Fruit fly (Drosophila melanogaster) whole organism, adult: Measurements from ENCODE around the gene Gyc89Db.

Source experiments
- CG14711 ChIP-seq: fragments of 200-800 bp; sonication (Bioruptor generic); optimal IDR thresholded peaks from 2 replicates; lab custom pipeline; 2018; ENCODE audit warnings: missing biosample characterization, mild to moderate bottlenecking, missing genetic modification characterization, moderate library complexity
- CG33017 ChIP-seq: fragments of 200-800 bp; sonication (Bioruptor generic); optimal IDR thresholded peaks from 2 replicates; lab custom pipeline; 2018; ENCODE audit warnings: missing biosample characterization, mild to moderate bottlenecking, missing genetic modification characterization, moderate library complexity
- CG7101 ChIP-seq: fragments of 200-800 bp; sonication (Bioruptor generic); optimal IDR thresholded peaks from 2 replicates; lab custom pipeline; 2018; ENCODE audit warnings: missing biosample characterization, mild to moderate bottlenecking, missing genetic modification characterization, moderate library complexity
- Mnt ChIP-seq: fragments of 200-800 bp; sonication (Bioruptor generic); optimal IDR thresholded peaks from 2 replicates; lab custom pipeline; 2016; ENCODE audit warnings: missing biosample characterization, mild to moderate bottlenecking, missing genetic modification characterization
- pad ChIP-seq: fragments of 200-800 bp; sonication (Bioruptor generic); optimal IDR thresholded peaks from 3 replicates; lab custom pipeline; 2017; ENCODE audit warnings: missing biosample characterization, missing genetic modification characterization, mild to moderate bottlenecking, moderate library complexity, missing genetic modification reagents
- toe ChIP-seq: fragments of 200-800 bp; sonication (Bioruptor generic); optimal IDR thresholded peaks from 2 replicates; lab custom pipeline; 2016; ENCODE audit warnings: missing biosample characterization, missing genetic modification characterization

- TF ChIP-seq Mnt (GFP tag; lab: Kevin White, UChicago), result no peak
- no peak for TF ChIP-seq CG33017 (tag; lab: Kevin White, UChicago)
- TF ChIP-seq pad (GFP tag; lab: Kevin White, UChicago), result no peak
- TF ChIP-seq CG14711 (tag; lab: Kevin White, UChicago), result no peak
- no peak for TF ChIP-seq toe
- TF ChIP-seq CG7101 (tag; lab: Kevin White, UChicago), result no peak
These were observed 46.5 kb downstream of the Gyc89Db start for dm6 chr3R:16523395-16523794.
